Fruit fly (Drosophila melanogaster) whole organism, embryonic: ENCODE measurements around the gene CG13054.
A peak's percentile ranks its signal among the peaks of the same experiment; 100 is the strongest.

Experiments
- Antp ChIP-seq: fragments of 200-800 bp; sonication (Bioruptor generic); optimal IDR thresholded peaks from 3 replicates; lab custom pipeline; 2016; ENCODE audit warnings: missing biosample characterization, missing genetic modification characterization
- CG10321 ChIP-seq: fragments of 200-800 bp; sonication (Bioruptor generic); IDR thresholded peaks from 2 replicates; pipeline ENCODE4 v1.3.6; 2022; ENCODE audit warnings: missing biosample characterization, missing genetic modification characterization
- CG10462 ChIP-seq: fragments of 200-800 bp; sonication (Bioruptor generic); optimal IDR thresholded peaks from 2 replicates; lab custom pipeline; 2016; ENCODE audit warnings: missing biosample characterization, missing genetic modification characterization
- CG11504 ChIP-seq: fragments of 200-800 bp; sonication (Bioruptor generic); optimal IDR thresholded peaks from 3 replicates; lab custom pipeline; 2019; ENCODE audit warnings: missing biosample characterization, mild to moderate bottlenecking, missing genetic modification characterization, moderate library complexity
- CG12155 ChIP-seq: fragments of 200-800 bp; sonication (Bioruptor generic); optimal IDR thresholded peaks from 3 replicates; lab custom pipeline; 2016; ENCODE audit warnings: missing biosample characterization, missing genetic modification characterization
- CG12236 ChIP-seq: fragments of 200-800 bp; sonication (Bioruptor generic); optimal IDR thresholded peaks from 2 replicates; lab custom pipeline; 2016; ENCODE audit warnings: missing biosample characterization, missing genetic modification characterization
- CG12391 ChIP-seq: fragments of 200-800 bp; sonication (Bioruptor generic); optimal IDR thresholded peaks from 3 replicates; lab custom pipeline; 2018; ENCODE audit warnings: missing biosample characterization, mild to moderate bottlenecking, missing genetic modification characterization, moderate library complexity
- CG13123 ChIP-seq: fragments of 200-800 bp; sonication (Bioruptor generic); optimal IDR thresholded peaks from 2 replicates; lab custom pipeline; 2016; ENCODE audit warnings: missing biosample characterization, missing genetic modification characterization
- CG14667 ChIP-seq: fragments of 200-800 bp; sonication (Bioruptor generic); IDR thresholded peaks from 2 replicates; pipeline ENCODE4 v1.3.6; 2022; ENCODE audit warnings: missing biosample characterization, missing genetic modification characterization
- CG1529 ChIP-seq: fragments of 200-800 bp; sonication (Bioruptor generic); optimal IDR thresholded peaks from 3 replicates; lab custom pipeline; 2018; ENCODE audit warnings: missing biosample characterization, missing genetic modification characterization
- CG15479 ChIP-seq: fragments of 200-800 bp; sonication (Bioruptor generic); optimal IDR thresholded peaks from 3 replicates; lab custom pipeline; 2019; ENCODE audit warnings: missing biosample characterization, mild to moderate bottlenecking, missing genetic modification characterization, moderate library complexity
- CG17612 ChIP-seq: fragments of 200-800 bp; sonication (Bioruptor generic); IDR thresholded peaks from 2 replicates; pipeline ENCODE4 v1.3.6; 2022; ENCODE audit warnings: missing biosample characterization, missing genetic modification characterization
- CG18262 ChIP-seq: fragments of 200-800 bp; optimal IDR thresholded peaks from 3 replicates; lab custom pipeline; 2019; ENCODE audit warnings: missing biosample characterization, mild to moderate bottlenecking, missing genetic modification characterization, moderate library complexity
- CG18476 ChIP-seq: fragments of 200-800 bp; sonication (Bioruptor generic); optimal IDR thresholded peaks from 2 replicates; lab custom pipeline; 2016; ENCODE audit warnings: missing biosample characterization, mild to moderate bottlenecking, missing genetic modification characterization
- CG2712 ChIP-seq: fragments of 200-800 bp; optimal IDR thresholded peaks from 3 replicates; lab custom pipeline; 2019; ENCODE audit warnings: missing biosample characterization, mild to moderate bottlenecking, missing genetic modification characterization, moderate library complexity
- CG4707 ChIP-seq: fragments of 200-800 bp; sonication (Bioruptor generic); optimal IDR thresholded peaks from 2 replicates; lab custom pipeline; 2018; ENCODE audit warnings: missing biosample characterization, mild to moderate bottlenecking, missing genetic modification characterization, moderate library complexity
- CG7357 ChIP-seq: fragments of 200-800 bp; sonication (Bioruptor generic); IDR thresholded peaks from 3 replicates; pipeline ENCODE4 v1.3.6; 2022; ENCODE audit warnings: missing biosample characterization, missing genetic modification characterization
- CG7839 ChIP-seq: fragments of 200-800 bp; sonication (Bioruptor generic); optimal IDR thresholded peaks from 3 replicates; lab custom pipeline; 2018; ENCODE audit warnings: missing biosample characterization, mild to moderate bottlenecking, missing genetic modification characterization, moderate library complexity
- CG8478 ChIP-seq: fragments of >200 bp; optimal IDR thresholded peaks from 2 replicates; lab custom pipeline; 2018
- CG9437 ChIP-seq: fragments of 200-800 bp; sonication (Bioruptor generic); optimal IDR thresholded peaks from 2 replicates; lab custom pipeline; 2018; ENCODE audit warnings: missing biosample characterization, mild to moderate bottlenecking, missing genetic modification characterization
- Hr3 ChIP-seq: fragments of 200-800 bp; sonication (Bioruptor generic); optimal IDR thresholded peaks from 3 replicates; lab custom pipeline; 2016; ENCODE audit warnings: missing biosample characterization, missing genetic modification characterization
- Hr51 ChIP-seq, 2 experiments: fragments of 200-800 bp; sonication (Bioruptor generic); optimal IDR thresholded peaks; 2 replicates in 1 of 2; 3 replicates in 1 of 2; lab custom pipeline; 2016 to 2018; ENCODE audit warnings: missing biosample characterization in 2 of 2, missing genetic modification characterization in 2 of 2, mild to moderate bottlenecking in 1 of 2, moderate library complexity in 1 of 2
- MTF-1 ChIP-seq: fragments of 200-800 bp; sonication (Bioruptor generic); optimal IDR thresholded peaks from 2 replicates; lab custom pipeline; 2018; ENCODE audit warnings: missing biosample characterization, mild to moderate bottlenecking, missing genetic modification characterization, borderline replicate concordance
- Med ChIP-seq: fragments of 200-800 bp; sonication (Bioruptor generic); peaks from one replicate; lab custom pipeline; 2016; ENCODE audit warnings: missing biosample characterization, missing genetic modification characterization, mild to moderate bottlenecking, inconsistent platforms, moderate library complexity
- NC2β ChIP-seq: fragments of 200-800 bp; sonication (Bioruptor generic); optimal IDR thresholded peaks from 2 replicates; lab custom pipeline; 2016; ENCODE audit warnings: missing biosample characterization, missing genetic modification characterization
- Nf-YA ChIP-seq: fragments of 200-800 bp; sonication (Bioruptor generic); IDR thresholded peaks from 2 replicates; pipeline ENCODE4 v1.3.6; 2022; ENCODE audit warnings: missing biosample characterization, missing genetic modification characterization
- Oli ChIP-seq: fragments of 200-800 bp; sonication (Bioruptor generic); optimal IDR thresholded peaks from 2 replicates; lab custom pipeline; 2018; ENCODE audit warnings: missing biosample characterization, mild to moderate bottlenecking, missing genetic modification characterization, moderate library complexity
- Ptx1 ChIP-seq: fragments of 200-800 bp; sonication (Bioruptor generic); IDR thresholded peaks from 2 replicates; pipeline ENCODE4 v1.3.6; 2022; ENCODE audit warnings: missing biosample characterization, missing genetic modification characterization
- Ravus ChIP-seq: fragments of 200-800 bp; sonication (Bioruptor generic); IDR thresholded peaks from 2 replicates; pipeline ENCODE4 v1.3.6; 2022; ENCODE audit warnings: missing biosample characterization, missing genetic modification characterization
- Sry-β ChIP-seq: fragments of 200-800 bp; sonication (Bioruptor generic); optimal IDR thresholded peaks from 2 replicates; lab custom pipeline; 2018; ENCODE audit warnings: missing biosample characterization, mild to moderate bottlenecking, missing genetic modification characterization, moderate library complexity
- Tbp ChIP-seq: fragments of >200 bp; optimal IDR thresholded peaks from 2 replicates; lab custom pipeline; 2018; ENCODE audit warnings: missing biosample characterization, missing genetic modification characterization
- ato ChIP-seq: fragments of 200-800 bp; sonication (Bioruptor generic); IDR thresholded peaks from 2 replicates; pipeline ENCODE4 v1.3.6; 2022; ENCODE audit warnings: missing biosample characterization, missing genetic modification characterization; ENCODE audit not compliant: partially characterized antibody
- bsh ChIP-seq, 2 experiments: fragments of 200-800 bp; sonication (Bioruptor generic); optimal IDR thresholded peaks; 2 replicates each; lab custom pipeline; 2017 to 2018; ENCODE audit warnings: mild to moderate bottlenecking in 2 of 2, missing biosample characterization in 2 of 2, missing genetic modification characterization in 2 of 2, moderate library complexity in 1 of 2
- crol ChIP-seq: fragments of 200-800 bp; sonication (Bioruptor generic); IDR thresholded peaks from 2 replicates; pipeline ENCODE4 v1.3.6; 2022; ENCODE audit warnings: missing biosample characterization, missing genetic modification characterization
- crp ChIP-seq, 2 experiments: fragments of 200-800 bp; sonication (Bioruptor generic); optimal IDR thresholded peaks; 2 replicates in 1 of 2; 3 replicates in 1 of 2; lab custom pipeline; 2017; ENCODE audit warnings: missing biosample characterization in 2 of 2, missing genetic modification characterization in 2 of 2, mild to moderate bottlenecking in 1 of 2, moderate library complexity in 1 of 2
- dmrt99B ChIP-seq: fragments of 200-800 bp; sonication (Bioruptor generic); optimal IDR thresholded peaks from 2 replicates; lab custom pipeline; 2018; ENCODE audit warnings: missing biosample characterization, mild to moderate bottlenecking, missing genetic modification characterization, moderate library complexity
- fd102C ChIP-seq: fragments of 200-800 bp; sonication (Bioruptor generic); optimal IDR thresholded peaks from 2 replicates; lab custom pipeline; 2018; ENCODE audit warnings: missing biosample characterization, mild to moderate bottlenecking, missing genetic modification characterization, moderate library complexity
- fd96Cb ChIP-seq: fragments of 200-800 bp; sonication (Bioruptor generic); optimal IDR thresholded peaks from 2 replicates; lab custom pipeline; 2018; ENCODE audit warnings: missing biosample characterization, mild to moderate bottlenecking, missing genetic modification characterization, moderate library complexity
- klu ChIP-seq: fragments of 200-800 bp; sonication (Bioruptor generic); IDR thresholded peaks from 2 replicates; pipeline ENCODE4 v1.3.6; 2022; ENCODE audit warnings: missing biosample characterization, missing genetic modification characterization
- kni ChIP-seq: fragments of 200-800 bp; sonication (Bioruptor generic); optimal IDR thresholded peaks from 3 replicates; lab custom pipeline; 2017; ENCODE audit warnings: mild to moderate bottlenecking, missing biosample characterization, missing genetic modification reagents, missing genetic modification characterization
- lov ChIP-seq, 2 experiments: fragments of 200-800 bp in 1 of 2; fragments of >200 bp in 1 of 2; sonication (Bioruptor generic) in 1 of 2; IDR thresholded peaks in 1 of 2; optimal IDR thresholded peaks in 1 of 2; 2 replicates in 1 of 2; 3 replicates in 1 of 2; pipeline versions ENCODE4 v1.3.6 to Lab custom; 2017 to 2022; ENCODE audit warnings: missing biosample characterization in 1 of 2, missing genetic modification characterization in 1 of 2
- nerfin-1 ChIP-seq: fragments of 200-800 bp; sonication (Bioruptor generic); optimal IDR thresholded peaks from 3 replicates; lab custom pipeline; 2019; ENCODE audit warnings: missing biosample characterization, mild to moderate bottlenecking, missing genetic modification characterization, moderate library complexity
- pb ChIP-seq: fragments of 200-800 bp; sonication (Bioruptor generic); optimal IDR thresholded peaks from 3 replicates; lab custom pipeline; 2016; ENCODE audit warnings: missing biosample characterization, missing genetic modification characterization
- phol ChIP-seq: fragments of 200-800 bp; sonication (Bioruptor generic); optimal IDR thresholded peaks from 3 replicates; lab custom pipeline; 2018; ENCODE audit warnings: missing biosample characterization, mild to moderate bottlenecking, missing genetic modification characterization, moderate library complexity
- shn ChIP-seq: fragments of 200-800 bp; sonication (Bioruptor generic); optimal IDR thresholded peaks from 3 replicates; lab custom pipeline; 2016; ENCODE audit warnings: missing biosample characterization, missing genetic modification characterization
- sim ChIP-seq: fragments of 200-800 bp; sonication (Bioruptor generic); IDR thresholded peaks from 2 replicates; pipeline ENCODE4 v1.3.6; 2022; ENCODE audit warnings: missing biosample characterization, missing genetic modification characterization
- trh ChIP-seq: fragments of 200-800 bp; sonication (Bioruptor generic); optimal IDR thresholded peaks from 2 replicates; lab custom pipeline; 2016; ENCODE audit warnings: missing biosample characterization, missing genetic modification characterization
- wdn ChIP-seq: fragments of 200-800 bp; sonication (Bioruptor generic); IDR thresholded peaks from 2 replicates; pipeline ENCODE4 v1.3.6; 2022; ENCODE audit warnings: missing biosample characterization, missing genetic modification characterization

Gene CG13054

dm6 chr3L:16211156-16211935, 45.6 kb downstream of the CG13054 start (continued):
- TF ChIP-seq CG7839 (tag; lab: Kevin White, UChicago) (peak; percentile 17), CG18262 (tag; lab: Kevin White, UChicago) (peak; percentile 39), shn (GFP tag; lab: Kevin White, UChicago) (peak; percentile 12), kni (no peak), CG10462 (GFP tag; lab: Kevin White, UChicago) (no peak), Hr51 (GFP tag; optimal IDR thresholded peaks at IDR 0.05; lab: Kevin White, UChicago) (peak in 1 of 2 experiments; percentile 20), MTF-1 (GFP tag; lab: Kevin White, UChicago) (no peak), CG10321 (GFP tag; lab: Robert Waterston, UW) (peak; percentile 82), Antp (no peak), Hr3 (GFP tag; lab: Kevin White, UChicago) (peak; percentile 12), CG15479 (no peak), CG1529 (GFP tag; lab: Kevin White, UChicago) (no peak), bsh (GFP tag; optimal IDR thresholded peaks at IDR 0.05; lab: Kevin White, UChicago) (peak; percentile 3 to 72), sim (no peak), CG4707 (no peak), CG9437 (GFP tag; lab: Kevin White, UChicago) (peak; percentile 11), CG18476 (no peak), CG8478 (peak; percentile 51), fd96Cb (tag; lab: Kevin White, UChicago) (peak; percentile 23), lov (optimal IDR thresholded peaks at IDR 0.05; lab: Kevin White, UChicago) (no peak), lov (GFP tag; IDR thresholded peaks at IDR 0.05; lab: Robert Waterston, UW) (no peak), CG14667 (GFP tag; lab: Robert Waterston, UW) (no peak), trh (GFP tag; lab: Kevin White, UChicago) (no peak), Oli (tag; lab: Kevin White, UChicago) (peak; percentile 48), phol (tag; lab: Kevin White, UChicago) (peak; percentile 46), nerfin-1 (no peak), CG2712 (tag; lab: Kevin White, UChicago) (peak; percentile 2), CG17612 (no peak), Nf-YA (GFP tag; lab: Robert Waterston, UW) (0 out of 2 replicates have a peak, but pooled peaks have one; percentile 26), crp (GFP tag; optimal IDR thresholded peaks at IDR 0.05; lab: Kevin White, UChicago) (no peak), CG7357 (GFP tag; lab: Robert Waterston, UW) (0 out of 3 replicates have a peak, but pooled peaks have one; percentile 35), dmrt99B (peak; percentile 61), Med (no peak), Sry-β (GFP tag; lab: Kevin White, UChicago) (no peak), wdn (GFP tag; lab: Robert Waterston, UW) (no peak), crol (peak; percentile 58), CG12155 (GFP tag; lab: Kevin White, UChicago) (no peak), Ravus (GFP tag; lab: Robert Waterston, UW) (no peak), NC2β (no peak), klu (no peak), fd102C (no peak), ato (0 out of 2 replicates have a peak, but pooled peaks have one; percentile 27), CG12391 (peak; percentile 22), pb (GFP tag; lab: Kevin White, UChicago) (no peak), Ptx1 (GFP tag; lab: Robert Waterston, UW) (0 out of 2 replicates have a peak, but pooled peaks have one; percentile 30), Tbp (GFP tag; lab: Kevin White, UChicago) (no peak), CG11504 (tag; lab: Kevin White, UChicago) (peak; percentile 59), CG12236 (no peak), CG13123 (GFP tag; lab: Kevin White, UChicago) (no peak)
